Worm (Caenorhabditis elegans) whole organism, L1 larva: ENCODE data around the gene F21D12.3.

ENCODE experiments used
- C16A3.4 ChIP-seq: fragments of 150-350 bp; optimal IDR thresholded peaks from 2 replicates; lab custom pipeline; 2014; ENCODE audit warnings: missing biosample characterization, missing genetic modification characterization
- aha-1 ChIP-seq: fragments of 150-350 bp; optimal IDR thresholded peaks from 2 replicates; lab custom pipeline; 2014; ENCODE audit warnings: missing biosample characterization, missing genetic modification characterization
- alr-1 ChIP-seq: fragments of 200-800 bp; sonication (Bioruptor generic); optimal IDR thresholded peaks from 2 replicates; lab custom pipeline; 2018; ENCODE audit warnings: borderline replicate concordance, mild to moderate bottlenecking, missing genetic modification characterization, missing compliant biosample characterization
- aly-2 ChIP-seq: fragments of 150-350 bp; optimal IDR thresholded peaks from 2 replicates; lab custom pipeline; 2014; ENCODE audit warnings: missing biosample characterization, missing genetic modification characterization
- ceh-8 ChIP-seq: fragments of 200-800 bp; sonication (Bioruptor generic); optimal IDR thresholded peaks from 2 replicates; lab custom pipeline; 2018; ENCODE audit warnings: mild to moderate bottlenecking, missing genetic modification characterization, moderate library complexity, missing compliant biosample characterization
- ceh-90 ChIP-seq: sonication (generic microtip); optimal IDR thresholded peaks from 2 replicates; lab custom pipeline; 2016; ENCODE audit warnings: missing genetic modification characterization, missing compliant biosample characterization
- dpl-1 ChIP-seq, 3 experiments: fragments of 150-350 bp in 2 of 3; sonication (generic microtip) in 1 of 3; optimal IDR thresholded peaks; 2 replicates each; lab custom pipeline; 2014 to 2017; ENCODE audit warnings: missing biosample characterization in 3 of 3, missing genetic modification characterization in 3 of 3, missing genetic modification reagents in 3 of 3
- efl-1 ChIP-seq, 4 experiments: fragments of 150-350 bp; optimal IDR thresholded peaks in 3 of 4; peaks in 1 of 4; 1 replicate in 1 of 4; 2 replicates in 3 of 4; lab custom pipeline; 2014; ENCODE audit warnings: missing biosample characterization in 2 of 4, missing genetic modification characterization in 2 of 4, missing genetic modification reagents in 2 of 4
- ets-5 ChIP-seq: fragments of 200-800 bp; sonication (Bioruptor generic); IDR thresholded peaks from 2 replicates; pipeline ENCODE4 v1.3.6; 2022; ENCODE audit warnings: missing genetic modification characterization, missing compliant biosample characterization
- fkh-8 ChIP-seq: sonication (generic microtip); optimal IDR thresholded peaks from 2 replicates; lab custom pipeline; 2016; ENCODE audit warnings: mild to moderate bottlenecking, missing genetic modification characterization, missing compliant biosample characterization
- grh-1 ChIP-seq: fragments of 200-800 bp; sonication (Bioruptor generic); IDR thresholded peaks from 2 replicates; pipeline ENCODE4 v1.3.6; 2022; ENCODE audit warnings: missing genetic modification reagents, missing genetic modification characterization, missing compliant biosample characterization
- hlh-17 ChIP-seq: fragments of 200-800 bp; sonication (Bioruptor generic); optimal IDR thresholded peaks from 2 replicates; lab custom pipeline; 2018; ENCODE audit warnings: missing genetic modification characterization, mild to moderate bottlenecking, missing compliant biosample characterization, moderate library complexity, borderline replicate concordance
- jun-1 ChIP-seq: fragments of 150-350 bp; optimal IDR thresholded peaks from 2 replicates; lab custom pipeline; 2014; ENCODE audit warnings: missing biosample characterization, missing genetic modification reagents, missing genetic modification characterization
- lin-14 ChIP-seq: fragments of 200-800 bp; sonication (Bioruptor generic); optimal IDR thresholded peaks from 2 replicates; lab custom pipeline; 2018; ENCODE audit warnings: mild to moderate bottlenecking, missing genetic modification characterization, moderate library complexity, missing compliant biosample characterization
- lin-15B ChIP-seq: fragments of 150-350 bp; sonication (generic microtip); optimal IDR thresholded peaks from 3 replicates; lab custom pipeline; 2014; ENCODE audit warnings: missing biosample characterization, missing genetic modification characterization
- lin-35 ChIP-seq, 2 experiments: fragments of 150-350 bp; optimal IDR thresholded peaks; 2 replicates each; lab custom pipeline; 2014; ENCODE audit warnings: missing biosample characterization in 2 of 2, missing genetic modification characterization in 2 of 2, missing genetic modification reagents in 2 of 2
- lir-3 ChIP-seq: sonication (generic microtip); optimal IDR thresholded peaks from 2 replicates; lab custom pipeline; 2016; ENCODE audit warnings: mild to moderate bottlenecking, missing genetic modification characterization, moderate library complexity, missing compliant biosample characterization; ENCODE audit not compliant: poor library complexity
- lsy-2 ChIP-seq, 2 experiments: fragments of 150-350 bp; optimal IDR thresholded peaks; 2 replicates each; lab custom pipeline; 2014; ENCODE audit warnings: missing biosample characterization in 2 of 2, missing genetic modification characterization in 2 of 2
- mab-9 ChIP-seq: fragments of 200-800 bp; sonication (Bioruptor generic); IDR thresholded peaks from 2 replicates; pipeline ENCODE4 v1.3.6; 2022; ENCODE audit warnings: missing genetic modification reagents, missing genetic modification characterization, missing compliant biosample characterization
- mep-1 ChIP-seq: fragments of 150-350 bp; optimal IDR thresholded peaks from 2 replicates; lab custom pipeline; 2014; ENCODE audit warnings: missing biosample characterization, missing genetic modification characterization
- nhr-19 ChIP-seq: fragments of 200-800 bp; sonication (Bioruptor generic); conservative IDR thresholded peaks from 2 replicates; pipeline ENCODE4 v1.3.6; 2022; ENCODE audit warnings: missing genetic modification characterization, missing compliant biosample characterization
- nhr-28 ChIP-seq: fragments of 150-350 bp; optimal IDR thresholded peaks from 2 replicates; lab custom pipeline; 2014; ENCODE audit warnings: missing biosample characterization, missing genetic modification characterization
- nhr-84 ChIP-seq: sonication (generic microtip); optimal IDR thresholded peaks from 2 replicates; lab custom pipeline; 2017; ENCODE audit warnings: missing biosample characterization, missing genetic modification characterization
- nhr-85 ChIP-seq: sonication (generic microtip); peaks from one replicate; lab custom pipeline; 2016; ENCODE audit warnings: missing genetic modification characterization, inconsistent platforms, missing compliant biosample characterization
- pax-3 ChIP-seq: fragments of 200-800 bp; sonication (Bioruptor generic); optimal IDR thresholded peaks from 2 replicates; lab custom pipeline; 2018; ENCODE audit warnings: mild to moderate bottlenecking, missing genetic modification characterization, moderate library complexity, missing compliant biosample characterization
- skn-1 ChIP-seq: fragments of 150-350 bp; optimal IDR thresholded peaks from 2 replicates; lab custom pipeline; 2014; ENCODE audit warnings: missing biosample characterization, missing genetic modification characterization
- snu-23 ChIP-seq: sonication (generic microtip); optimal IDR thresholded peaks from 2 replicates; lab custom pipeline; 2016; ENCODE audit warnings: missing genetic modification characterization, missing compliant biosample characterization
- unc-30 ChIP-seq: sonication (generic microtip); optimal IDR thresholded peaks from 2 replicates; lab custom pipeline; 2017; ENCODE audit warnings: missing biosample characterization, missing genetic modification characterization
- unc-86 ChIP-seq: sonication (generic microtip); optimal IDR thresholded peaks from 2 replicates; lab custom pipeline; 2016; ENCODE audit warnings: missing genetic modification characterization, missing compliant biosample characterization
- unc-98 ChIP-seq: fragments of 200-800 bp; sonication (Bioruptor generic); IDR thresholded peaks from 2 replicates; pipeline ENCODE4 v1.3.6; 2022; ENCODE audit warnings: missing genetic modification characterization, missing compliant biosample characterization
- vab-15 ChIP-seq: sonication (generic microtip); optimal IDR thresholded peaks from 2 replicates; lab custom pipeline; 2017; ENCODE audit warnings: missing genotype, mild to moderate bottlenecking, missing genetic modification characterization, missing compliant biosample characterization
- zag-1 ChIP-seq: fragments of 150-350 bp; optimal IDR thresholded peaks from 2 replicates; lab custom pipeline; 2014; ENCODE audit warnings: missing biosample characterization, missing genetic modification characterization
- ztf-11 ChIP-seq, 2 experiments: sonication (generic microtip); optimal IDR thresholded peaks; 2 replicates each; lab custom pipeline; 2016 to 2017; ENCODE audit warnings: missing genetic modification characterization in 2 of 2, missing biosample characterization in 1 of 2, missing compliant biosample characterization in 1 of 2
- ztf-4 ChIP-seq: fragments of 150-350 bp; optimal IDR thresholded peaks from 2 replicates; lab custom pipeline; 2014; ENCODE audit warnings: missing biosample characterization, missing genetic modification characterization

F21D12.3 gene

ce11 chrII:7301670-7302151, 22.1 kb downstream of the F21D12.3 start, which contains the start of gene cul-4 (continued):
- TF ChIP-seq ceh-90 (tag; lab: Kevin White, UChicago) (no peak), lin-15B (tag; lab: Kevin White, UChicago) (peak; percentile 30), nhr-84 (tag; lab: Kevin White, UChicago) (no peak), skn-1 (tag; lab: Kevin White, UChicago) (peak; percentile 64), hlh-17 (GFP tag; lab: Kevin White, UChicago) (no peak), unc-98 (GFP tag; lab: Robert Waterston, UW) (no peak), alr-1 (tag; lab: Kevin White, UChicago) (no peak), ztf-11 (tag; optimal IDR thresholded peaks at IDR 0.05; lab: Kevin White, UChicago) (peak in 1 of 2 experiments; percentile 31), efl-1 (optimal IDR thresholded peaks at IDR 0.05; lab: Kevin White, UChicago) (peak; percentile 71 to 82), efl-1 (GFP tag; optimal IDR thresholded peaks at IDR 0.05 in 1 of 2; lab: Kevin White, UChicago) (peak; percentile 76 to 97), C16A3.4 (tag; lab: Kevin White, UChicago) (peak; percentile 41), unc-86 (tag; lab: Kevin White, UChicago) (peak; percentile 71), zag-1 (tag; lab: Kevin White, UChicago) (no peak), lsy-2 (tag; optimal IDR thresholded peaks at IDR 0.05; lab: Kevin White, UChicago) (peak; percentile 84 to 88)
- TF ChIP-seq, all 84 proteins: peak for 45

- TF ChIP-seq lin-14 (GFP tag; lab: Kevin White, UChicago) (no peak), snu-23 (no peak), aly-2 (tag; lab: Kevin White, UChicago) (no peak), efl-1 (optimal IDR thresholded peaks at IDR 0.05; lab: Kevin White, UChicago) (no peak), efl-1 (GFP tag; optimal IDR thresholded peaks at IDR 0.05 in 1 of 2; lab: Kevin White, UChicago) (peak in 1 of 2 experiments; percentile 17), jun-1 (tag; lab: Kevin White, UChicago) (no peak)
Observed at ce11 chrII:7299042-7299441, 24.8 kb downstream of the F21D12.3 start, which contains the start of gene C30G12.1. C30G12.1 (plus strand) TSS chrII:7299342.

ce11 chrII:7298197-7298682, 25.6 kb downstream of the F21D12.3 start, which contains the start of gene puf-8:
puf-8 (minus strand) TSS chrII:7298247.
- TF ChIP-seq pax-3 (tag; lab: Kevin White, UChicago) (no peak), mep-1 (tag; lab: Kevin White, UChicago) (no peak), aha-1 (no peak), ets-5 (GFP tag; lab: Robert Waterston, UW) (no peak), fkh-8 (tag; lab: Kevin White, UChicago) (no peak), lin-35 (GFP tag; optimal IDR thresholded peaks at IDR 0.05; lab: Kevin White, UChicago) (no peak), nhr-28 (tag; lab: Kevin White, UChicago) (no peak), unc-30 (tag; lab: Kevin White, UChicago) (no peak), dpl-1 (GFP tag; optimal IDR thresholded peaks at IDR 0.05; lab: Kevin White, UChicago) (no peak), grh-1 (GFP tag; lab: Robert Waterston, UW) (no peak), lir-3 (tag; lab: Kevin White, UChicago) (no peak), mab-9 (GFP tag; lab: Robert Waterston, UW) (no peak), ceh-8 (GFP tag; lab: Kevin White, UChicago) (no peak), nhr-19 (GFP tag; lab: Robert Waterston, UW) (no peak), zag-1 (tag; lab: Kevin White, UChicago) (no peak), ztf-4 (no peak), nhr-85 (tag; lab: Kevin White, UChicago) (no peak), vab-15 (tag; lab: Kevin White, UChicago) (no peak)
- TF ChIP-seq, all 84 proteins: peak for 0

ce11 chrII:7295917-7296316, 27.9 kb downstream of the F21D12.3 start, which contains the start of gene C30G12.6:
C30G12.6 (minus strand) TSS chrII:7296017.
- TF ChIP-seq unc-30 (tag; lab: Kevin White, UChicago) (no peak), nhr-85 (tag; lab: Kevin White, UChicago) (peak; percentile 14)
